Fruit fly (Drosophila melanogaster) whole organism, pupa: Measurements from ENCODE around the gene CG16710.

ENCODE experiments used
- CG12605 ChIP-seq: fragments of 200-800 bp; sonication (Bioruptor generic); IDR thresholded peaks from 2 replicates; pipeline ENCODE4 v1.3.6; 2022; ENCODE audit warnings: missing biosample characterization, missing genetic modification characterization
- CG14655 ChIP-seq: fragments of 200-800 bp; sonication (Bioruptor generic); optimal IDR thresholded peaks from 3 replicates; lab custom pipeline; 2017; ENCODE audit warnings: mild to moderate bottlenecking, missing biosample characterization, missing genetic modification reagents, missing genetic modification characterization
- CG15710 ChIP-seq: fragments of 200-800 bp; sonication (Bioruptor generic); optimal IDR thresholded peaks from 2 replicates; lab custom pipeline; 2018; ENCODE audit warnings: missing biosample characterization, mild to moderate bottlenecking, missing genetic modification characterization, moderate library complexity
- EcR ChIP-seq: fragments of 200-800 bp; sonication (Bioruptor generic); optimal IDR thresholded peaks from 3 replicates; lab custom pipeline; 2019; ENCODE audit warnings: missing biosample characterization, missing genetic modification characterization, mild to moderate bottlenecking, moderate library complexity, missing genetic modification reagents
- Pif1B ChIP-seq: fragments of 200-800 bp; sonication (Bioruptor generic); optimal IDR thresholded peaks from 3 replicates; lab custom pipeline; 2016; ENCODE audit warnings: missing biosample characterization, missing genetic modification characterization
- Snoo ChIP-seq: fragments of 200-800 bp; sonication (Bioruptor generic); optimal IDR thresholded peaks from 3 replicates; lab custom pipeline; 2017; ENCODE audit warnings: missing biosample characterization, mild to moderate bottlenecking, missing genetic modification characterization, inconsistent platforms
- fd96Ca ChIP-seq: fragments of 200-800 bp; sonication (Bioruptor generic); IDR thresholded peaks from 3 replicates; pipeline ENCODE4 v1.3.6; 2022; ENCODE audit warnings: missing biosample characterization, missing genetic modification characterization
- gl ChIP-seq: fragments of 200-800 bp; sonication (Bioruptor generic); optimal IDR thresholded peaks from 2 replicates; lab custom pipeline; 2018; ENCODE audit warnings: missing biosample characterization, mild to moderate bottlenecking, missing genetic modification characterization

- TF ChIP-seq CG14655 (GFP tag; lab: Kevin White, UChicago) (no peak), EcR (GFP tag; lab: Kevin White, UChicago) (no peak), CG12605 (no peak), CG15710 (tag; lab: Kevin White, UChicago) (no peak), gl (tag; lab: Kevin White, UChicago) (no peak), fd96Ca (no peak), Snoo (no peak), Pif1B (GFP tag; lab: Kevin White, UChicago) (no peak)
Measured at dm6 chr3R:23709508-23710208, 27.4 kb downstream of the CG16710 start, which contains the start of gene CG10301.
